Fruit fly (Drosophila melanogaster) whole organism, wandering third instar larva: Measurements from ENCODE around the gene nac.

Source experiments
- Vsx2 ChIP-seq: fragments of 200-300, 225-300 bp; sonication (Bioruptor generic); optimal IDR thresholded peaks from 2 replicates; lab custom pipeline; 2018; ENCODE audit warnings: missing biosample characterization, missing genetic modification characterization; ENCODE audit not compliant: partially characterized antibody
- foxo ChIP-seq, 2 experiments: fragments of 200-800 bp; sonication (Bioruptor generic); optimal IDR thresholded peaks; 2 replicates in 1 of 2; 3 replicates in 1 of 2; lab custom pipeline; 2016 to 2017; ENCODE audit warnings: missing biosample characterization in 2 of 2, missing genetic modification characterization in 2 of 2
- fru ChIP-seq: fragments of 200-800 bp; sonication (Bioruptor generic); optimal IDR thresholded peaks from 3 replicates; lab custom pipeline; 2016; ENCODE audit warnings: missing biosample characterization, mild to moderate bottlenecking, missing genetic modification characterization

- TF ChIP-seq fru (no peak), Vsx2 (GFP tag; lab: Kevin White, UChicago) (no peak), foxo (GFP tag; optimal IDR thresholded peaks at IDR 0.05; lab: Kevin White, UChicago) (no peak)
Observed at dm6 chr3R:8287697-8288096, 16.1 kb downstream of the nac start, which contains the start of gene Nazo.
